Fruit fly (Drosophila melanogaster) whole organism, wandering third instar larva: ENCODE data around the gene CG32137.

ENCODE experiments used
- Dfd ChIP-seq: fragments of >200 bp; optimal IDR thresholded peaks from 2 replicates; lab custom pipeline; 2017; ENCODE audit warnings: missing biosample characterization, missing genetic modification characterization
- Dif ChIP-seq: fragments of 200-275, 200-300 bp; sonication (Bioruptor generic); optimal IDR thresholded peaks from 2 replicates; lab custom pipeline; 2018; ENCODE audit warnings: missing biosample characterization, missing genetic modification characterization; ENCODE audit not compliant: partially characterized antibody
- Hr83 ChIP-seq: fragments of 200-300 bp; sonication (Bioruptor generic); optimal IDR thresholded peaks from 2 replicates; lab custom pipeline; 2016; ENCODE audit warnings: missing biosample characterization, mild to moderate bottlenecking, missing genetic modification characterization, moderate library complexity; ENCODE audit not compliant: poor library complexity, severe bottlenecking
- Rel ChIP-seq, 2 experiments: fragments of 200-800 bp; sonication (Bioruptor generic) in 1 of 2; optimal IDR thresholded peaks; 2 replicates in 1 of 2; 3 replicates in 1 of 2; lab custom pipeline; 2016 to 2019; ENCODE audit warnings: mild to moderate bottlenecking in 2 of 2, missing biosample characterization in 2 of 2, missing genetic modification characterization in 2 of 2, moderate library complexity in 1 of 2
- psq ChIP-seq: fragments of 200-800 bp; sonication (Bioruptor generic); optimal IDR thresholded peaks from 3 replicates; lab custom pipeline; 2017; ENCODE audit warnings: missing biosample characterization, mild to moderate bottlenecking, missing genetic modification characterization, moderate library complexity
- usp ChIP-seq: fragments of >200 bp; optimal IDR thresholded peaks from 2 replicates; lab custom pipeline; 2017; ENCODE audit warnings: missing biosample characterization, missing genetic modification characterization

dm6 chr3L:13903186-13904020 is 35.6 kb upstream of the CG32137 start, which contains the start of gene dysc:
- TF ChIP-seq Hr83 (GFP tag; lab: Kevin White, UChicago) (no peak), Dfd (GFP tag; lab: Kevin White, UChicago) (no peak), psq (GFP tag; lab: Kevin White, UChicago) (no peak), Rel (GFP tag; optimal IDR thresholded peaks at IDR 0.05; lab: Kevin White, UChicago) (no peak), Rel (tag; optimal IDR thresholded peaks at IDR 0.05; lab: Kevin White, UChicago) (no peak), usp (GFP tag; lab: Kevin White, UChicago) (no peak), Dif (no peak)
